Fruit fly (Drosophila melanogaster): Measurements from ENCODE around the gene CG43082.

Gene CG43082

dm6 chr3L:15689518-15689917 is 27.9 kb downstream of the CG43082 start (continued):
- peak; percentile 28 for TF ChIP-seq CrebB (tag; optimal IDR thresholded peaks at IDR 0.05)
- TF ChIP-seq Med (GFP tag): peak; percentile 83
- no peak for TF ChIP-seq Optix (GFP tag; IDR thresholded peaks at IDR 0.05)
- TF ChIP-seq gt (GFP tag; IDR thresholded peaks at IDR 0.05): no peak
- TF ChIP-seq Dad (GFP tag; optimal IDR thresholded peaks at IDR 0.05): no peak
- no peak for TF ChIP-seq ind (GFP tag; optimal IDR thresholded peaks at IDR 0.05)
- no peak for TF ChIP-seq CG3407 (GFP tag; optimal IDR thresholded peaks at IDR 0.05)
- no peak for TF ChIP-seq Deaf1 (tag; optimal IDR thresholded peaks at IDR 0.05)
- no peak for TF ChIP-seq CG4617 (GFP tag; optimal IDR thresholded peaks at IDR 0.05; ENCODE audit: borderline replicate concordance)
- TF ChIP-seq kah (GFP tag; optimal IDR thresholded peaks at IDR 0.05): no peak
- peak in 1 of 2 experiments; percentile 7 for TF ChIP-seq dpn (GFP tag; optimal IDR thresholded peaks at IDR 0.05)
- no peak for TF ChIP-seq Sry-β (GFP tag; optimal IDR thresholded peaks at IDR 0.05)
- TF ChIP-seq B-H2 (GFP tag; optimal IDR thresholded peaks at IDR 0.05): peak; percentile 41
- peak; percentile 26 for TF ChIP-seq CG2678 (tag; optimal IDR thresholded peaks at IDR 0.05)
- TF ChIP-seq HmgZ (tag; optimal IDR thresholded peaks at IDR 0.05): no peak
- no peak for TF ChIP-seq slp2 (GFP tag; optimal IDR thresholded peaks at IDR 0.05)
- peak; percentile 54 for TF ChIP-seq CG13296 (GFP tag; optimal IDR thresholded peaks at IDR 0.05)
- TF ChIP-seq trem (tag; optimal IDR thresholded peaks at IDR 0.05): no peak
- no peak for TF ChIP-seq CG11560 (tag; IDR thresholded peaks at IDR 0.05)
- TF ChIP-seq sd (tag; optimal IDR thresholded peaks at IDR 0.05): no peak
- TF ChIP-seq CG14014 (GFP tag; IDR thresholded peaks at IDR 0.05): peak; percentile 61; the same call in 1 of the 2 replicates
- TF ChIP-seq HLH3B (GFP tag; IDR thresholded peaks at IDR 0.05): 0 out of 2 replicates have a peak, but pooled peaks have one; percentile 11
- peak; percentile 9 for TF ChIP-seq bab2 (GFP tag; optimal IDR thresholded peaks at IDR 0.05)
- TF ChIP-seq sr (GFP tag; IDR thresholded peaks at IDR 0.05): no peak
- no peak for TF ChIP-seq CG1603 (tag; optimal IDR thresholded peaks at IDR 0.05)
- no peak for TF ChIP-seq CG15479 (GFP tag; optimal IDR thresholded peaks at IDR 0.05)
- TF ChIP-seq CG10209 (GFP tag; optimal IDR thresholded peaks at IDR 0.05): peak; percentile 35
- peak; percentile 22 for TF ChIP-seq CG2120 (GFP tag; optimal IDR thresholded peaks at IDR 0.05)
- TF ChIP-seq CG32772 (GFP tag; IDR thresholded peaks at IDR 0.05): no peak
- no peak for TF ChIP-seq CG2202 (tag; optimal IDR thresholded peaks at IDR 0.05)
- TF ChIP-seq mld (GFP tag; IDR thresholded peaks at IDR 0.05; ENCODE audit: partially characterized antibody): no peak
- TF ChIP-seq CG7357 (GFP tag; IDR thresholded peaks at IDR 0.05): no peak
- TF ChIP-seq schlank (tag; optimal IDR thresholded peaks at IDR 0.05): peak; percentile 29
- TF ChIP-seq fd102C (GFP tag; optimal IDR thresholded peaks at IDR 0.05): peak; percentile 50

dm6 chr3L:15690711-15691591 is 29.3 kb downstream of the CG43082 start:
- TF ChIP-seq so (GFP tag; IDR thresholded peaks at IDR 0.05) (peak; percentile 28; the same call in 1 of the 3 replicates), abd-A (tag; optimal IDR thresholded peaks at IDR 0.05) (peak; percentile 10), CG6854 (GFP tag; optimal IDR thresholded peaks at IDR 0.05) (no peak), CG11560 (tag; IDR thresholded peaks at IDR 0.05) (no peak), Sry-β (GFP tag; optimal IDR thresholded peaks at IDR 0.05) (no peak), ATbp (GFP tag; optimal IDR thresholded peaks at IDR 0.05) (peak; percentile 56), Dad (GFP tag; optimal IDR thresholded peaks at IDR 0.05) (no peak), Mrtf (GFP tag; IDR thresholded peaks at IDR 0.05) (peak; percentile 45; the same call in 1 of the 3 replicates), az2 (GFP tag; optimal IDR thresholded peaks at IDR 0.05) (no peak), gcm (GFP tag; optimal IDR thresholded peaks at IDR 0.05) (peak; percentile 10), CG8359 (GFP tag; optimal IDR thresholded peaks at IDR 0.05; ENCODE audit: borderline replicate concordance) (no peak), Sox100B (GFP tag; optimal IDR thresholded peaks at IDR 0.05) (peak; percentile 66), Tbp (GFP tag; optimal IDR thresholded peaks at IDR 0.05) (no peak), CG16815 (GFP tag; optimal IDR thresholded peaks at IDR 0.05) (no peak), CG8478 (optimal IDR thresholded peaks at IDR 0.05) (no peak), bowl (GFP tag; IDR thresholded peaks at IDR 0.05) (no peak), CG2875 (GFP tag; optimal IDR thresholded peaks at IDR 0.05) (peak; percentile 32), Nf-YA (GFP tag; IDR thresholded peaks at IDR 0.05) (no peak; the same call in 1 of the 2 replicates), sens (GFP tag) (peak; percentile 88)
